Worm (Caenorhabditis elegans) whole organism, late embryonic: ENCODE results near the gene srg-42.

Source experiments
- C08G9.2 ChIP-seq: sonication (generic microtip); optimal IDR thresholded peaks from 2 replicates; lab custom pipeline; 2016; ENCODE audit warnings: mild to moderate bottlenecking, missing genetic modification characterization, moderate library complexity, missing compliant biosample characterization
- F13H6.1 ChIP-seq: sonication (generic microtip); optimal IDR thresholded peaks from 2 replicates; lab custom pipeline; 2016; ENCODE audit warnings: missing genetic modification characterization, missing compliant biosample characterization
- K02D7.2 ChIP-seq: sonication (generic microtip); optimal IDR thresholded peaks from 2 replicates; lab custom pipeline; 2017; ENCODE audit warnings: mild to moderate bottlenecking, missing genetic modification characterization, missing compliant biosample characterization
- Y22D7AL.16 ChIP-seq: sonication (generic microtip); optimal IDR thresholded peaks from 2 replicates; lab custom pipeline; 2016; ENCODE audit warnings: missing genetic modification characterization, missing compliant biosample characterization
- ahr-1 ChIP-seq: sonication (generic microtip); optimal IDR thresholded peaks from 2 replicates; lab custom pipeline; 2016; ENCODE audit warnings: missing genetic modification characterization, missing compliant biosample characterization
- ama-1 ChIP-seq: fragments of 150-350 bp; optimal IDR thresholded peaks from 2 replicates; lab custom pipeline; 2014
- ceh-14 ChIP-seq: sonication (generic microtip); optimal IDR thresholded peaks from 2 replicates; lab custom pipeline; 2016; ENCODE audit warnings: missing genotype, missing genetic modification characterization, missing compliant biosample characterization
- ceh-18 ChIP-seq: sonication (generic microtip); optimal IDR thresholded peaks from 2 replicates; lab custom pipeline; 2016; ENCODE audit warnings: missing genetic modification characterization, missing compliant biosample characterization
- ceh-19 ChIP-seq: fragments of 200-800 bp; sonication (Bioruptor generic); optimal IDR thresholded peaks from 2 replicates; lab custom pipeline; 2018; ENCODE audit warnings: mild to moderate bottlenecking, missing genetic modification characterization, missing compliant biosample characterization
- ceh-2 ChIP-seq: sonication (generic microtip); optimal IDR thresholded peaks from 2 replicates; lab custom pipeline; 2016; ENCODE audit warnings: missing genotype, missing genetic modification characterization, missing compliant biosample characterization
- ceh-24 ChIP-seq: sonication (generic microtip); optimal IDR thresholded peaks from 2 replicates; lab custom pipeline; 2016; ENCODE audit warnings: mild to moderate bottlenecking, missing genetic modification characterization, missing compliant biosample characterization
- ceh-30 ChIP-seq: fragments of 150-350 bp; optimal IDR thresholded peaks from 2 replicates; lab custom pipeline; 2014; ENCODE audit warnings: missing biosample characterization, missing genetic modification characterization
- ceh-31 ChIP-seq: sonication (generic microtip); optimal IDR thresholded peaks from 2 replicates; lab custom pipeline; 2016; ENCODE audit warnings: missing genetic modification characterization, missing compliant biosample characterization
- ceh-34 ChIP-seq: sonication (generic microtip); optimal IDR thresholded peaks from 2 replicates; lab custom pipeline; 2016; ENCODE audit warnings: mild to moderate bottlenecking, missing genetic modification characterization, missing compliant biosample characterization
- ceh-48 ChIP-seq: sonication (generic microtip); optimal IDR thresholded peaks from 2 replicates; lab custom pipeline; 2016; ENCODE audit warnings: missing genetic modification characterization, inconsistent platforms, missing compliant biosample characterization
- ceh-9 ChIP-seq: sonication (generic microtip); optimal IDR thresholded peaks from 2 replicates; lab custom pipeline; 2016; ENCODE audit warnings: mild to moderate bottlenecking, missing genetic modification characterization, inconsistent platforms, missing compliant biosample characterization
- elt-2 ChIP-seq: sonication (generic microtip); optimal IDR thresholded peaks from 2 replicates; lab custom pipeline; 2016; ENCODE audit warnings: missing genetic modification reagents, missing genetic modification characterization, missing compliant biosample characterization
- ets-4 ChIP-seq: sonication (generic microtip); optimal IDR thresholded peaks from 2 replicates; lab custom pipeline; 2016; ENCODE audit warnings: missing genetic modification characterization, missing compliant biosample characterization
- eyg-1 ChIP-seq: sonication (generic microtip); optimal IDR thresholded peaks from 2 replicates; lab custom pipeline; 2016; ENCODE audit warnings: missing genotype, missing genetic modification characterization, missing compliant biosample characterization
- fax-1 ChIP-seq: sonication (generic microtip); optimal IDR thresholded peaks from 2 replicates; lab custom pipeline; 2016; ENCODE audit warnings: missing genotype, missing genetic modification characterization, missing compliant biosample characterization
- fkh-6 ChIP-seq: sonication (generic microtip); optimal IDR thresholded peaks from 2 replicates; lab custom pipeline; 2016; ENCODE audit warnings: missing genetic modification characterization, missing compliant biosample characterization
- gmeb-2 ChIP-seq: sonication (generic microtip); optimal IDR thresholded peaks from 2 replicates; lab custom pipeline; 2016; ENCODE audit warnings: missing genetic modification characterization, inconsistent platforms, missing compliant biosample characterization
- hlh-15 ChIP-seq: sonication (generic microtip); optimal IDR thresholded peaks from 2 replicates; lab custom pipeline; 2016; ENCODE audit warnings: missing genetic modification characterization, missing compliant biosample characterization
- hlh-30 ChIP-seq: sonication (generic microtip); optimal IDR thresholded peaks from 2 replicates; lab custom pipeline; 2017; ENCODE audit warnings: antibody characterized with exemption, missing genetic modification characterization, missing compliant biosample characterization; ENCODE audit not compliant: insufficient read depth
- hlh-8 ChIP-seq: sonication (generic microtip); optimal IDR thresholded peaks from 2 replicates; lab custom pipeline; 2016; ENCODE audit warnings: missing genotype, missing genetic modification characterization, missing compliant biosample characterization
- lim-6 ChIP-seq: sonication (generic microtip); optimal IDR thresholded peaks from 2 replicates; lab custom pipeline; 2016; ENCODE audit warnings: missing genetic modification characterization, missing compliant biosample characterization
- madf-2 ChIP-seq: sonication (generic microtip); optimal IDR thresholded peaks from 2 replicates; lab custom pipeline; 2017; ENCODE audit warnings: missing genetic modification characterization, missing compliant biosample characterization
- mec-3 ChIP-seq: sonication (generic microtip); optimal IDR thresholded peaks from 2 replicates; lab custom pipeline; 2016; ENCODE audit warnings: borderline replicate concordance, missing genetic modification characterization, missing compliant biosample characterization
- nfya-1 ChIP-seq: sonication (generic microtip); optimal IDR thresholded peaks from 2 replicates; lab custom pipeline; 2017; ENCODE audit warnings: missing genetic modification characterization, mild to moderate bottlenecking, missing compliant biosample characterization, antibody characterized with exemption, moderate library complexity
- odd-2 ChIP-seq: sonication (generic microtip); optimal IDR thresholded peaks from 2 replicates; lab custom pipeline; 2017; ENCODE audit warnings: antibody characterized with exemption, mild to moderate bottlenecking, missing genetic modification characterization, missing compliant biosample characterization
- pqm-1 ChIP-seq: sonication (generic microtip); optimal IDR thresholded peaks from 2 replicates; lab custom pipeline; 2016; ENCODE audit warnings: missing genetic modification characterization, missing compliant biosample characterization
- pros-1 ChIP-seq: fragments of 150-350 bp; optimal IDR thresholded peaks from 2 replicates; lab custom pipeline; 2014; ENCODE audit warnings: missing biosample characterization, missing genetic modification reagents, missing genetic modification characterization
- ref-2 ChIP-seq: sonication (generic microtip); optimal IDR thresholded peaks from 2 replicates; lab custom pipeline; 2016; ENCODE audit warnings: missing genetic modification characterization, missing compliant biosample characterization
- rnt-1 ChIP-seq: sonication (generic microtip); optimal IDR thresholded peaks from 2 replicates; lab custom pipeline; 2016; ENCODE audit warnings: missing genetic modification characterization, missing compliant biosample characterization
- sox-4 ChIP-seq: sonication (generic microtip); optimal IDR thresholded peaks from 2 replicates; lab custom pipeline; 2017; ENCODE audit warnings: mild to moderate bottlenecking, missing genetic modification characterization, inconsistent platforms, missing compliant biosample characterization
- tbx-2 ChIP-seq: sonication (generic microtip); optimal IDR thresholded peaks from 2 replicates; lab custom pipeline; 2016; ENCODE audit warnings: missing genetic modification characterization, missing compliant biosample characterization
- tbx-7 ChIP-seq: sonication (generic microtip); optimal IDR thresholded peaks from 2 replicates; lab custom pipeline; 2016; ENCODE audit warnings: missing genotype, missing genetic modification characterization, missing compliant biosample characterization
- ttx-3 ChIP-seq: sonication (generic microtip); optimal IDR thresholded peaks from 2 replicates; lab custom pipeline; 2016; ENCODE audit warnings: missing genetic modification reagents, missing genetic modification characterization, missing compliant biosample characterization
- unc-3 ChIP-seq, 2 experiments: fragments of 200-800 bp in 1 of 2; sonication (Bioruptor generic) in 1 of 2; sonication (generic microtip) in 1 of 2; conservative IDR thresholded peaks in 1 of 2; optimal IDR thresholded peaks in 1 of 2; 2 replicates each; pipeline versions ENCODE4 v1.3.6 to Lab custom; 2016 to 2022; ENCODE audit warnings: missing compliant biosample characterization in 2 of 2, missing genetic modification characterization in 2 of 2, missing genetic modification reagents in 1 of 2
- unc-42 ChIP-seq: sonication (generic microtip); optimal IDR thresholded peaks from 2 replicates; lab custom pipeline; 2016; ENCODE audit warnings: missing genotype, missing genetic modification characterization, missing compliant biosample characterization
- unc-55 ChIP-seq: sonication (generic microtip); optimal IDR thresholded peaks from 2 replicates; lab custom pipeline; 2017; ENCODE audit warnings: missing biosample characterization, missing genetic modification reagents, missing genetic modification characterization
- zip-5 ChIP-seq: sonication (generic microtip); optimal IDR thresholded peaks from 2 replicates; lab custom pipeline; 2016; ENCODE audit warnings: missing genetic modification characterization, missing compliant biosample characterization
- ztf-16 ChIP-seq: sonication (generic microtip); optimal IDR thresholded peaks from 2 replicates; lab custom pipeline; 2017; ENCODE audit warnings: missing genetic modification characterization, missing compliant biosample characterization

The srg-42 gene

DNA sequence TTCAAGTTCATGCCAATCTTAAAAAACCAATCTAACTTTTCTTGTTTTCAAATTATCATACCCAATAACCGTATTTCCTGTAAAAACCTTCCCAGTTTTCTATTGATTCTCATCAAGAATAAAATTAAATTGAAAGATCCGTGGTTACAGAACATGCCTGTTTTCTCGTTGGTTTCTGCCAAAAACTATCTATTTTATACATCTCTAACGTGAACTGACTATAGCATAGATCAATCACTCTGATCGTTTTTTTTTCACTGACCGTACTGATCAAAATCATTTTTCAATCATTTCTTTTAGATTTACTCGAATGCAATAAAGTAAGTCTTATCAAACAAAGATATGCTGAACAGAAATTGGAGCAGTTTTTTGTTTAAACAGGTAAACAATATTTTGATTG is 32.9 kb downstream of the srg-42 start, which contains the start of gene C06H2.2:
TSS of gene C06H2.2 (plus strand) at position 301 of the 400 bp plus-strand sequence.
- no peak for TF ChIP-seq unc-42
- no peak for TF ChIP-seq ceh-30 (tag; lab: Kevin White, UChicago)
- no peak for TF ChIP-seq hlh-8
- TF ChIP-seq pqm-1 (tag; lab: Kevin White, UChicago), result no peak
- no peak for TF ChIP-seq gmeb-2 (tag; lab: Kevin White, UChicago)
- TF ChIP-seq fax-1 (tag; lab: Kevin White, UChicago), result no peak
- TF ChIP-seq sox-4 (tag; lab: Kevin White, UChicago), result no peak
- TF ChIP-seq ets-4 (tag; lab: Kevin White, UChicago), result no peak
- TF ChIP-seq ceh-48, result no peak
- no peak for TF ChIP-seq hlh-30 (tag; lab: Kevin White, UChicago)
- TF ChIP-seq unc-3 (GFP tag; conservative IDR thresholded peaks at IDR 0.05; lab: Robert Waterston, UW), result no peak
- TF ChIP-seq unc-3 (tag; optimal IDR thresholded peaks at IDR 0.05; lab: Kevin White, UChicago), result no peak
- TF ChIP-seq rnt-1 (tag; lab: Kevin White, UChicago), result no peak
- TF ChIP-seq ama-1 (lab: Kevin White, UChicago), result no peak
- no peak for TF ChIP-seq pros-1
- TF ChIP-seq odd-2 (tag; lab: Kevin White, UChicago), result no peak
- no peak for TF ChIP-seq nfya-1 (tag; lab: Kevin White, UChicago)
- no peak for TF ChIP-seq ztf-16 (tag; lab: Kevin White, UChicago)
- TF ChIP-seq madf-2 (tag; lab: Kevin White, UChicago), result no peak

DNA sequence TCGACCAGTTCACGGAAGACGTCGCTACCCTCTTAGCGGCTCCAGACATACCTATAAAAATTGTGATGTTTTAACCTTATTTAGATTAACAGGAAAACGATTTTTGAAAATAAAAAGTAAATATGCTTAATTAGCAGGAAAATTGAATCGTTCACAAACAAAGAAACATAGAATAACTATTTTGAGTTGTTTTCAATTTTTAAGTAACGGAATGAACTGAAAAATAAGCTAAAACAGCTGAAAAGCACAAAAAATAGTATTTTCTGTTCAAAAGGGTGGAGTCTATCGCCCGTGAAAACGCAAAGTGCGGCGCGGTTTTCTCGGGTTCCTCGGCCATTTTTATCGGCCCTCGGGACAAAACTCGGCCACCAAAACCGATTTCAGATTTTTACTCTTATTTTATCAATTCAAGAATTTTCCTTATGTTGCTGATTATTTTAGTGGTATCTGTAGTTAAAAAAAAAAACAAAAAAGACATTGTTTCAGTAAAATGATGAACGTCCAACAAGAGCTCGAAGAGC is 34.0 kb downstream of the srg-42 start, which contains the start of the genes atp-5 and lmtr-3:
TSS of gene atp-5 (minus strand) at position 51 of the 521 bp plus-strand sequence.
TSS of gene lmtr-3 (plus strand) at position 370 of the 521 bp plus-strand sequence.
- TF ChIP-seq nfya-1 (tag; lab: Kevin White, UChicago) (peak; percentile 39), ceh-31 (tag; lab: Kevin White, UChicago) (peak; percentile 97), ahr-1 (tag; lab: Kevin White, UChicago) (peak; percentile 23), tbx-2 (tag; lab: Kevin White, UChicago) (peak; percentile 87), lim-6 (tag; lab: Kevin White, UChicago) (peak; percentile 71), unc-42 (peak; percentile 25), ets-4 (tag; lab: Kevin White, UChicago) (peak; percentile 88), eyg-1 (tag; lab: Kevin White, UChicago) (no peak), hlh-30 (tag; lab: Kevin White, UChicago) (peak; percentile 16), pqm-1 (tag; lab: Kevin White, UChicago) (peak; percentile 8), ceh-9 (tag; lab: Kevin White, UChicago) (no peak), F13H6.1 (tag; lab: Kevin White, UChicago) (peak; percentile 50), odd-2 (tag; lab: Kevin White, UChicago) (no peak), ceh-34 (tag; lab: Kevin White, UChicago) (peak; percentile 37), sox-4 (tag; lab: Kevin White, UChicago) (no peak), tbx-7 (peak; percentile 80), C08G9.2 (tag; lab: Kevin White, UChicago) (peak; percentile 92), mec-3 (tag; lab: Kevin White, UChicago) (peak; percentile 77), rnt-1 (tag; lab: Kevin White, UChicago) (peak; percentile 74), elt-2 (tag; lab: Kevin White, UChicago) (peak; percentile 60), Y22D7AL.16 (tag; lab: Kevin White, UChicago) (no peak), ceh-2 (tag; lab: Kevin White, UChicago) (peak; percentile 89), ceh-18 (tag; lab: Kevin White, UChicago) (peak; percentile 45), ceh-14 (tag; lab: Kevin White, UChicago) (no peak), hlh-8 (peak; percentile 80), ref-2 (tag; lab: Kevin White, UChicago) (peak; percentile 78), fkh-6 (peak; percentile 68), zip-5 (tag; lab: Kevin White, UChicago) (peak; percentile 74), fax-1 (tag; lab: Kevin White, UChicago) (peak; percentile 9)

DNA sequence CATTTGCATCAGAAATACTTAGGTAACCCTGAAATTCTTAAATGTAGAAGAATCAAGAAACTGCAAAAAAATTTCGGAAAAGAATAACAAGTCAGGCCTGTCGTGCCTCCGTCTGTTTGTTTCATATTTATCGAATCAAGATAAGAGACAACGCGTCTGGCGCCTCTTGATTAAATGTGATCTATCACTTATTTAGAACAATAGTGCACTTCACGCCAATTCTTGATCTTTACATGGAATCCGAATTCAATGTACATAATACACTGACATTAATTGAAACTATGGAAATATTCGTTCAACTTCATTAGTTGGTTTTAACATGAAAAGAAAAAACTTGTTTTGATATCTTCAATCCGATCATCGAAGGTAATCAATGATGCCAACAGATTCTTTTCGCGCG is 35.4 kb downstream of the srg-42 start, which contains the start of gene mboa-2:
TSS of gene mboa-2 (minus strand) at position 28 of the 400 bp plus-strand sequence.
- no peak for TF ChIP-seq ceh-2 (tag; lab: Kevin White, UChicago)
- no peak for TF ChIP-seq ceh-31 (tag; lab: Kevin White, UChicago)
- no peak for TF ChIP-seq ttx-3 (tag; lab: Kevin White, UChicago)
- no peak for TF ChIP-seq K02D7.2 (tag; lab: Kevin White, UChicago)
- no peak for TF ChIP-seq unc-55 (GFP tag; lab: Kevin White, UChicago)
- TF ChIP-seq zip-5 (tag; lab: Kevin White, UChicago), result no peak
- no peak for TF ChIP-seq elt-2 (tag; lab: Kevin White, UChicago)
- no peak for TF ChIP-seq hlh-8
- TF ChIP-seq lim-6 (tag; lab: Kevin White, UChicago), result no peak
- no peak for TF ChIP-seq hlh-15 (tag; lab: Kevin White, UChicago)
- no peak for TF ChIP-seq odd-2 (tag; lab: Kevin White, UChicago)
- TF ChIP-seq ceh-24 (tag; lab: Kevin White, UChicago), result no peak
- no peak for TF ChIP-seq sox-4 (tag; lab: Kevin White, UChicago)
- TF ChIP-seq ref-2 (tag; lab: Kevin White, UChicago), result no peak
- no peak for TF ChIP-seq ceh-19
- TF ChIP-seq, all 69 proteins: peak for 0
